Fruit fly (Drosophila melanogaster) whole organism, embryonic: ENCODE data around the gene MtnE.

Experiments
- Antp ChIP-seq: fragments of 200-800 bp; sonication (Bioruptor generic); optimal IDR thresholded peaks from 3 replicates; lab custom pipeline; 2016; ENCODE audit warnings: missing biosample characterization, missing genetic modification characterization
- BEAF-32 ChIP-seq: fragments of 200-800 bp; sonication (Bioruptor generic); optimal IDR thresholded peaks from 3 replicates; lab custom pipeline; 2017; ENCODE audit warnings: missing biosample characterization, missing genetic modification characterization, mild to moderate bottlenecking, moderate library complexity, missing genetic modification reagents
- CG12219 ChIP-seq: fragments of 200-800 bp; sonication (Bioruptor generic); optimal IDR thresholded peaks from 3 replicates; lab custom pipeline; 2018; ENCODE audit warnings: missing biosample characterization, mild to moderate bottlenecking, missing genetic modification characterization
- CG12769 ChIP-seq: fragments of 200-800 bp; sonication (Bioruptor generic); optimal IDR thresholded peaks from 2 replicates; lab custom pipeline; 2019; ENCODE audit warnings: missing biosample characterization, mild to moderate bottlenecking, missing genetic modification characterization, moderate library complexity
- CG13296 ChIP-seq: fragments of 200-800 bp; sonication (Bioruptor generic); optimal IDR thresholded peaks from 3 replicates; lab custom pipeline; 2018; ENCODE audit warnings: missing biosample characterization, mild to moderate bottlenecking, missing genetic modification characterization
- CG13894 ChIP-seq: fragments of 200-800 bp; sonication (Bioruptor generic); optimal IDR thresholded peaks from 3 replicates; lab custom pipeline; 2018; ENCODE audit warnings: missing biosample characterization, mild to moderate bottlenecking, missing genetic modification characterization, moderate library complexity
- CG15073 ChIP-seq: fragments of 200-800 bp; sonication (Bioruptor generic); optimal IDR thresholded peaks from 2 replicates; lab custom pipeline; 2016; ENCODE audit warnings: missing biosample characterization, missing genetic modification characterization
- CG15601 ChIP-seq: fragments of 200-800 bp; sonication (Bioruptor generic); optimal IDR thresholded peaks from 3 replicates; lab custom pipeline; 2019; ENCODE audit warnings: missing biosample characterization, mild to moderate bottlenecking, missing genetic modification characterization, moderate library complexity
- CG1603 ChIP-seq: fragments of 200-800 bp; sonication (Bioruptor generic); optimal IDR thresholded peaks from 2 replicates; lab custom pipeline; 2019; ENCODE audit warnings: missing biosample characterization, mild to moderate bottlenecking, missing genetic modification characterization, moderate library complexity
- CG17359 ChIP-seq: fragments of 200-800 bp; sonication (Bioruptor generic); optimal IDR thresholded peaks from 3 replicates; lab custom pipeline; 2018; ENCODE audit warnings: missing biosample characterization, mild to moderate bottlenecking, missing genetic modification characterization, moderate library complexity
- CG17385 ChIP-seq: fragments of 200-800 bp; sonication (Bioruptor generic); optimal IDR thresholded peaks from 3 replicates; lab custom pipeline; 2018; ENCODE audit warnings: missing biosample characterization, mild to moderate bottlenecking, missing genetic modification characterization
- CG32532 ChIP-seq: fragments of 200-800 bp; sonication (Bioruptor generic); IDR thresholded peaks from 2 replicates; pipeline ENCODE4 v1.3.6; 2022; ENCODE audit warnings: missing biosample characterization, missing genetic modification characterization
- CG32767 ChIP-seq: fragments of 200-800 bp; sonication (Bioruptor generic); IDR thresholded peaks from 2 replicates; pipeline ENCODE4 v1.3.6; 2022; ENCODE audit warnings: missing biosample characterization, missing genetic modification characterization
- CG3407 ChIP-seq: fragments of 200-800 bp; sonication (Bioruptor generic); optimal IDR thresholded peaks from 2 replicates; lab custom pipeline; 2018; ENCODE audit warnings: missing biosample characterization, mild to moderate bottlenecking, missing genetic modification characterization
- CG3726 ChIP-seq: fragments of 200-800 bp; sonication (Bioruptor generic); IDR thresholded peaks from 3 replicates; pipeline ENCODE4, ENCODE4 v1.3.6; 2022; ENCODE audit warnings: missing biosample characterization, missing genetic modification characterization
- CG4282 ChIP-seq: fragments of 200-800 bp; sonication (Bioruptor generic); optimal IDR thresholded peaks from 2 replicates; lab custom pipeline; 2016; ENCODE audit warnings: missing biosample characterization, missing genetic modification characterization
- CG4707 ChIP-seq: fragments of 200-800 bp; sonication (Bioruptor generic); optimal IDR thresholded peaks from 2 replicates; lab custom pipeline; 2018; ENCODE audit warnings: missing biosample characterization, mild to moderate bottlenecking, missing genetic modification characterization, moderate library complexity
- CG6175 ChIP-seq: fragments of 200-800 bp; sonication (Bioruptor generic); IDR thresholded peaks from 3 replicates; pipeline ENCODE4 v1.3.6; 2022; ENCODE audit warnings: missing biosample characterization, missing genetic modification characterization
- Dek ChIP-seq: fragments of 200-800 bp; sonication (Bioruptor generic); optimal IDR thresholded peaks from 3 replicates; lab custom pipeline; 2019; ENCODE audit warnings: missing biosample characterization, mild to moderate bottlenecking, missing genetic modification characterization, moderate library complexity
- Drgx ChIP-seq: fragments of 200-800 bp; sonication (Bioruptor generic); IDR thresholded peaks from 2 replicates; pipeline ENCODE4 v1.3.6; 2022; ENCODE audit warnings: missing biosample characterization, missing genetic modification characterization
- Ets65A ChIP-seq: fragments of 200-800 bp; sonication (Bioruptor generic); peaks from one replicate; lab custom pipeline; 2016; ENCODE audit warnings: missing biosample characterization, missing genetic modification characterization
- Ets97D ChIP-seq: fragments of 200-800 bp; sonication (Bioruptor generic); optimal IDR thresholded peaks from 3 replicates; lab custom pipeline; 2016; ENCODE audit warnings: missing biosample characterization, missing genetic modification characterization
- Lhr ChIP-seq: fragments of 200-800 bp; sonication (Bioruptor generic); optimal IDR thresholded peaks from 3 replicates; lab custom pipeline; 2017; ENCODE audit warnings: mild to moderate bottlenecking, missing biosample characterization, missing genetic modification reagents, missing genetic modification characterization
- Med ChIP-seq: fragments of 200-800 bp; sonication (Bioruptor generic); peaks from one replicate; lab custom pipeline; 2016; ENCODE audit warnings: missing biosample characterization, missing genetic modification characterization, mild to moderate bottlenecking, inconsistent platforms, moderate library complexity
- Ptx1 ChIP-seq: fragments of 200-800 bp; sonication (Bioruptor generic); IDR thresholded peaks from 2 replicates; pipeline ENCODE4 v1.3.6; 2022; ENCODE audit warnings: missing biosample characterization, missing genetic modification characterization
- Rfx ChIP-seq: fragments of 200-800 bp; sonication (Bioruptor generic); IDR thresholded peaks from 2 replicates; pipeline ENCODE4 v1.3.6; 2022; ENCODE audit warnings: missing biosample characterization, missing genetic modification characterization
- Scr ChIP-seq: fragments of 200-800 bp; sonication (Bioruptor generic); IDR thresholded peaks from 2 replicates; pipeline ENCODE4 v1.3.6; 2022; ENCODE audit warnings: missing biosample characterization, missing genetic modification characterization; ENCODE audit not compliant: partially characterized antibody
- cwo ChIP-seq: fragments of 200-800 bp; sonication (Bioruptor generic); optimal IDR thresholded peaks from 3 replicates; lab custom pipeline; 2017; ENCODE audit warnings: missing biosample characterization, missing genetic modification characterization, mild to moderate bottlenecking, moderate library complexity, missing genetic modification reagents
- grau ChIP-seq: fragments of 200-800 bp; optimal IDR thresholded peaks from 3 replicates; lab custom pipeline; 2019; ENCODE audit warnings: missing biosample characterization, mild to moderate bottlenecking, missing genetic modification characterization, moderate library complexity
- jigr1 ChIP-seq: fragments of 200-800 bp; sonication (Bioruptor generic); IDR thresholded peaks from 3 replicates; pipeline ENCODE4 v1.3.6; 2022; ENCODE audit warnings: missing biosample characterization, missing genetic modification characterization
- lmd ChIP-seq: fragments of 200-800 bp; sonication (Bioruptor generic); IDR thresholded peaks from 2 replicates; pipeline ENCODE4 v1.3.6; 2022; ENCODE audit warnings: missing biosample characterization, missing genetic modification characterization
- ranshi ChIP-seq: fragments of 200-800 bp; sonication (Bioruptor generic); IDR thresholded peaks from 2 replicates; pipeline ENCODE4 v1.3.6; 2022; ENCODE audit warnings: missing biosample characterization, missing genetic modification characterization
- schlank ChIP-seq: fragments of 200-800 bp; sonication (Bioruptor generic); optimal IDR thresholded peaks from 2 replicates; lab custom pipeline; 2018; ENCODE audit warnings: missing biosample characterization, mild to moderate bottlenecking, missing genetic modification characterization
- sens ChIP-seq: fragments of 200-800 bp; sonication (Bioruptor generic); peaks from one replicate; lab custom pipeline; 2016; ENCODE audit warnings: missing biosample characterization, missing genetic modification characterization
- sens-2 ChIP-seq: fragments of 200-800 bp; sonication (Bioruptor generic); IDR thresholded peaks from 2 replicates; pipeline ENCODE4 v1.3.6; 2022; ENCODE audit warnings: missing biosample characterization, missing genetic modification characterization
- sug ChIP-seq: fragments of 200-800 bp; optimal IDR thresholded peaks from 2 replicates; lab custom pipeline; 2019; ENCODE audit warnings: missing biosample characterization, mild to moderate bottlenecking, missing genetic modification characterization, moderate library complexity
- vfl ChIP-seq: fragments of 200-800 bp; sonication (Bioruptor generic); optimal IDR thresholded peaks from 2 replicates; lab custom pipeline; 2016; ENCODE audit warnings: missing biosample characterization, missing genetic modification characterization
- vvl ChIP-seq: fragments of 200-800 bp; sonication (Bioruptor generic); IDR thresholded peaks from 2 replicates; pipeline ENCODE4 v1.3.6; 2022; ENCODE audit warnings: missing biosample characterization, missing genetic modification characterization

Gene MtnE

dm6 chr3R:20546662-20547620 lies 12.4 kb upstream of the MtnE start (continued):
- TF ChIP-seq Ptx1, result no peak
- no peak for TF ChIP-seq vfl (GFP tag; lab: Kevin White, UChicago)
- no peak for TF ChIP-seq Antp (GFP tag; lab: Kevin White, UChicago)
- no peak for TF ChIP-seq Scr (GFP tag; lab: Robert Waterston, UW)
- no peak for TF ChIP-seq CG17359
- TF ChIP-seq sens-2 (GFP tag; lab: Robert Waterston, UW), result no peak
- no peak for TF ChIP-seq CG12219 (GFP tag; lab: Kevin White, UChicago)
- no peak for TF ChIP-seq Dek (tag; lab: Kevin White, UChicago)
- TF ChIP-seq CG4282 (GFP tag; lab: Kevin White, UChicago), result no peak
- no peak for TF ChIP-seq CG3407 (GFP tag; lab: Kevin White, UChicago)
- no peak for TF ChIP-seq CG17385 (GFP tag; lab: Kevin White, UChicago)
- no peak for TF ChIP-seq CG15601 (tag; lab: Kevin White, UChicago)
- no peak for TF ChIP-seq CG1603
- TF ChIP-seq BEAF-32, result no peak
- TF ChIP-seq grau, result peak; percentile 82

dm6 chr3R:20545678-20546077 lies 11.2 kb upstream of the MtnE start:
- TF ChIP-seq lmd (GFP tag; lab: Robert Waterston, UW) (0 out of 2 replicates have a peak, but pooled peaks have one; percentile 4), Med (peak; percentile 62), cwo (GFP tag; lab: Kevin White, UChicago) (peak; percentile 14), CG12769 (tag; lab: Kevin White, UChicago) (peak; percentile 18), Ets65A (peak; percentile 23), ranshi (0 out of 2 replicates have a peak, but pooled peaks have one; percentile 11), CG13894 (peak; percentile 51), CG32767 (GFP tag; lab: Robert Waterston, UW) (no peak), Rfx (0 out of 2 replicates have a peak, but pooled peaks have one; percentile 19), CG13296 (GFP tag; lab: Kevin White, UChicago) (no peak), CG15073 (GFP tag; lab: Kevin White, UChicago) (no peak), CG3726 (no peak), sens (GFP tag; lab: Kevin White, UChicago) (peak; percentile 34), CG4707 (GFP tag; lab: Kevin White, UChicago) (no peak), CG6175 (GFP tag; lab: Robert Waterston, UW) (peak; percentile 40; the same call in 1 of the 3 replicates), vvl (GFP tag; lab: Robert Waterston, UW) (0 out of 2 replicates have a peak, but pooled peaks have one; percentile 51), sug (tag; lab: Kevin White, UChicago) (peak; percentile 22), Lhr (no peak), CG32532 (GFP tag; lab: Robert Waterston, UW) (peak; percentile 22; the same call in 1 of the 2 replicates), Ets97D (no peak), schlank (tag; lab: Kevin White, UChicago) (peak; percentile 20)

- no peak for TF ChIP-seq CG32532 (GFP tag; lab: Robert Waterston, UW)
- no peak for TF ChIP-seq jigr1 (GFP tag; lab: Robert Waterston, UW)
- 0 out of 2 replicates have a peak, but pooled peaks have one; percentile 8 for TF ChIP-seq Drgx (GFP tag; lab: Robert Waterston, UW)
Measured at dm6 chr3R:20544952-20545351, 10.4 kb upstream of the MtnE start.
